Fruit fly (Drosophila melanogaster) whole organism, embryonic: ENCODE results near the gene CG9706.

Source experiments
- B-H1 ChIP-seq: fragments of 200-800 bp; sonication (Bioruptor generic); IDR thresholded peaks from 3 replicates; pipeline ENCODE4 v1.3.6; 2022; ENCODE audit warnings: missing biosample characterization, missing genetic modification characterization
- BtbVII ChIP-seq: fragments of 200-800 bp; sonication (Bioruptor generic); optimal IDR thresholded peaks from 3 replicates; lab custom pipeline; 2017; ENCODE audit warnings: missing biosample characterization, mild to moderate bottlenecking, missing genetic modification characterization
- C15 ChIP-seq: fragments of 200-800 bp; sonication (Bioruptor generic); IDR thresholded peaks from 3 replicates; pipeline ENCODE4 v1.3.6; 2022; ENCODE audit warnings: missing biosample characterization, missing genetic modification characterization
- CG10274 ChIP-seq: fragments of 200-800 bp; sonication (Bioruptor generic); optimal IDR thresholded peaks from 3 replicates; lab custom pipeline; 2017; ENCODE audit warnings: missing biosample characterization, mild to moderate bottlenecking, missing genetic modification characterization
- CG10321 ChIP-seq: fragments of 200-800 bp; sonication (Bioruptor generic); IDR thresholded peaks from 2 replicates; pipeline ENCODE4 v1.3.6; 2022; ENCODE audit warnings: missing biosample characterization, missing genetic modification characterization
- CG11695 ChIP-seq: fragments of 200-800 bp; sonication (Bioruptor generic); IDR thresholded peaks from 3 replicates; pipeline ENCODE4 v1.3.6; 2022; ENCODE audit warnings: missing biosample characterization, missing genetic modification characterization
- CG12219 ChIP-seq: fragments of 200-800 bp; sonication (Bioruptor generic); optimal IDR thresholded peaks from 3 replicates; lab custom pipeline; 2018; ENCODE audit warnings: missing biosample characterization, mild to moderate bottlenecking, missing genetic modification characterization
- CG15479 ChIP-seq: fragments of 200-800 bp; sonication (Bioruptor generic); optimal IDR thresholded peaks from 3 replicates; lab custom pipeline; 2019; ENCODE audit warnings: missing biosample characterization, mild to moderate bottlenecking, missing genetic modification characterization, moderate library complexity
- CG15514 ChIP-seq: fragments of 200-800 bp; sonication (Bioruptor generic); optimal IDR thresholded peaks from 3 replicates; lab custom pipeline; 2017; ENCODE audit warnings: missing biosample characterization, missing genetic modification characterization, mild to moderate bottlenecking, moderate library complexity, missing genetic modification reagents
- CG16779 ChIP-seq: fragments of 200-800 bp; sonication (Bioruptor generic); IDR thresholded peaks from 2 replicates; pipeline ENCODE4 v1.3.6; 2022; ENCODE audit warnings: missing biosample characterization, missing genetic modification characterization
- CG18011 ChIP-seq: fragments of 200-800 bp; sonication (Bioruptor generic); optimal IDR thresholded peaks from 2 replicates; lab custom pipeline; 2017; ENCODE audit warnings: missing biosample characterization, missing genetic modification characterization, mild to moderate bottlenecking, moderate library complexity, missing genotype
- CG18764 ChIP-seq: fragments of 200-800 bp; sonication (Bioruptor generic); optimal IDR thresholded peaks from 3 replicates; lab custom pipeline; 2016; ENCODE audit warnings: missing biosample characterization, missing genetic modification characterization
- CG2120 ChIP-seq: fragments of 200-800 bp; sonication (Bioruptor generic); optimal IDR thresholded peaks from 3 replicates; lab custom pipeline; 2016; ENCODE audit warnings: missing biosample characterization, missing genetic modification characterization
- CG2889 ChIP-seq: fragments of 200-800 bp; sonication (Bioruptor generic); IDR thresholded peaks from 3 replicates; pipeline ENCODE4 v1.3.6; 2022; ENCODE audit warnings: missing biosample characterization, missing genetic modification characterization
- CG4617 ChIP-seq: fragments of 200-800 bp; sonication (Bioruptor generic); optimal IDR thresholded peaks from 3 replicates; lab custom pipeline; 2016; ENCODE audit warnings: missing biosample characterization, missing genetic modification characterization, borderline replicate concordance
- CG7556 ChIP-seq: fragments of 200-800 bp; sonication (Bioruptor generic); optimal IDR thresholded peaks from 2 replicates; lab custom pipeline; 2017; ENCODE audit warnings: missing biosample characterization, mild to moderate bottlenecking, missing genetic modification characterization
- Camta ChIP-seq: fragments of 200-800 bp; sonication (Bioruptor generic); optimal IDR thresholded peaks from 2 replicates; lab custom pipeline; 2016; ENCODE audit warnings: missing biosample characterization, missing genetic modification characterization
- Dad ChIP-seq: fragments of 200-800 bp; sonication (Bioruptor generic); optimal IDR thresholded peaks from 3 replicates; lab custom pipeline; 2016; ENCODE audit warnings: missing biosample characterization, missing genetic modification characterization
- Dll ChIP-seq: fragments of 200-800 bp; sonication (Bioruptor generic); IDR thresholded peaks from 4 replicates; pipeline ENCODE4 v1.3.6; 2022; ENCODE audit warnings: missing biosample characterization, missing genetic modification characterization; ENCODE audit not compliant: partially characterized antibody
- Mad ChIP-seq: fragments of 200-800 bp; sonication (Bioruptor generic); optimal IDR thresholded peaks from 2 replicates; lab custom pipeline; 2016; ENCODE audit warnings: missing biosample characterization, missing genetic modification characterization
- Myb ChIP-seq: fragments of 200-800 bp; sonication (Bioruptor generic); optimal IDR thresholded peaks from 2 replicates; lab custom pipeline; 2016; ENCODE audit warnings: missing biosample characterization, missing genetic modification characterization
- NC2α ChIP-seq: fragments of 200-800 bp; sonication (Bioruptor generic); optimal IDR thresholded peaks from 2 replicates; lab custom pipeline; 2016; ENCODE audit warnings: missing biosample characterization, missing genetic modification characterization
- Oli ChIP-seq: fragments of 200-800 bp; sonication (Bioruptor generic); optimal IDR thresholded peaks from 2 replicates; lab custom pipeline; 2018; ENCODE audit warnings: missing biosample characterization, mild to moderate bottlenecking, missing genetic modification characterization, moderate library complexity
- Pdp1 ChIP-seq, 2 experiments: fragments of 200-800 bp; sonication (Bioruptor generic); optimal IDR thresholded peaks; 3 replicates each; lab custom pipeline; 2016; ENCODE audit warnings: missing biosample characterization in 2 of 2, missing genetic modification characterization in 2 of 2, mild to moderate bottlenecking in 1 of 2, moderate library complexity in 1 of 2
- bigmax ChIP-seq: fragments of 200-800 bp; sonication (Bioruptor generic); optimal IDR thresholded peaks from 2 replicates; lab custom pipeline; 2018; ENCODE audit warnings: missing biosample characterization, mild to moderate bottlenecking, missing genetic modification characterization
- ci ChIP-seq: fragments of 200-800 bp; sonication (Bioruptor generic); IDR thresholded peaks from 3 replicates; pipeline ENCODE4 v1.3.6; 2022; ENCODE audit warnings: missing biosample characterization, missing genetic modification characterization
- dmrt99B ChIP-seq: fragments of 200-800 bp; sonication (Bioruptor generic); optimal IDR thresholded peaks from 2 replicates; lab custom pipeline; 2018; ENCODE audit warnings: missing biosample characterization, mild to moderate bottlenecking, missing genetic modification characterization, moderate library complexity
- fd102C ChIP-seq: fragments of 200-800 bp; sonication (Bioruptor generic); optimal IDR thresholded peaks from 2 replicates; lab custom pipeline; 2018; ENCODE audit warnings: missing biosample characterization, mild to moderate bottlenecking, missing genetic modification characterization, moderate library complexity
- gcm2 ChIP-seq: fragments of 200-800 bp; sonication (Bioruptor generic); optimal IDR thresholded peaks from 2 replicates; lab custom pipeline; 2016; ENCODE audit warnings: missing biosample characterization, missing genetic modification characterization
- hb ChIP-seq: fragments of 200-800 bp; sonication (Bioruptor generic); IDR thresholded peaks from 3 replicates; pipeline ENCODE4 v1.3.6; 2022; ENCODE audit warnings: missing biosample characterization, missing genetic modification characterization; ENCODE audit not compliant: partially characterized antibody
- hkb ChIP-seq, 2 experiments: fragments of 200-800 bp in 1 of 2; fragments of >200 bp in 1 of 2; sonication (Bioruptor generic) in 1 of 2; IDR thresholded peaks in 1 of 2; optimal IDR thresholded peaks in 1 of 2; 2 replicates each; pipeline versions ENCODE4 v1.3.6 to Lab custom; 2017 to 2022; ENCODE audit warnings: missing biosample characterization in 1 of 2, missing genetic modification characterization in 1 of 2
- insv ChIP-seq, 2 experiments: fragments of 200-800 bp; sonication (Bioruptor generic); optimal IDR thresholded peaks; 3 replicates each; lab custom pipeline; 2016 to 2018; ENCODE audit warnings: missing biosample characterization in 2 of 2, missing genetic modification characterization in 2 of 2
- mam ChIP-seq: fragments of 200-800 bp; sonication (Bioruptor generic); optimal IDR thresholded peaks from 3 replicates; lab custom pipeline; 2016; ENCODE audit warnings: missing biosample characterization, missing genetic modification characterization
- nerfin-2 ChIP-seq: fragments of 200-800 bp; sonication (Bioruptor generic); IDR thresholded peaks from 2 replicates; pipeline ENCODE4 v1.3.6; 2022; ENCODE audit warnings: missing biosample characterization, missing genetic modification characterization; ENCODE audit not compliant: partially characterized antibody
- p53 ChIP-seq: fragments of 200-800 bp; sonication (Bioruptor generic); optimal IDR thresholded peaks from 2 replicates; lab custom pipeline; 2016; ENCODE audit warnings: missing biosample characterization, missing genetic modification characterization
- pita ChIP-seq: fragments of 200-800 bp; sonication (Bioruptor generic); optimal IDR thresholded peaks from 2 replicates; lab custom pipeline; 2017; ENCODE audit warnings: missing biosample characterization, mild to moderate bottlenecking, missing genetic modification characterization
- prd ChIP-seq, 3 experiments: fragments of >200 bp in 2 of 3; fragments of 200-800 bp in 1 of 3; sonication (Bioruptor generic) in 1 of 3; optimal IDR thresholded peaks in 2 of 3; IDR thresholded peaks in 1 of 3; 2 replicates in 2 of 3; 3 replicates in 1 of 3; pipeline versions ENCODE4 v1.3.6 to Lab custom; 2017 to 2022; ENCODE audit warnings: missing biosample characterization in 1 of 3, missing genetic modification characterization in 1 of 3
- ssp ChIP-seq: fragments of 200-800 bp; sonication (Bioruptor generic); IDR thresholded peaks from 2 replicates; pipeline ENCODE4 v1.3.6; 2022; ENCODE audit warnings: missing biosample characterization, missing genetic modification characterization
- tio ChIP-seq: fragments of 200-800 bp; sonication (Bioruptor generic); optimal IDR thresholded peaks from 2 replicates; lab custom pipeline; 2017; ENCODE audit warnings: missing biosample characterization, missing genetic modification characterization, inconsistent platforms
- toy ChIP-seq: fragments of 200-800 bp; sonication (Bioruptor generic); IDR thresholded peaks from 2 replicates; pipeline ENCODE4 v1.3.6; 2022; ENCODE audit warnings: missing biosample characterization, missing genetic modification characterization
- trh ChIP-seq: fragments of 200-800 bp; sonication (Bioruptor generic); optimal IDR thresholded peaks from 2 replicates; lab custom pipeline; 2016; ENCODE audit warnings: missing biosample characterization, missing genetic modification characterization
- twi ChIP-seq: fragments of 200-800 bp; optimal IDR thresholded peaks from 2 replicates; lab custom pipeline; 2019; ENCODE audit warnings: missing biosample characterization, mild to moderate bottlenecking, missing genetic modification characterization, moderate library complexity
- zf30C ChIP-seq: fragments of 200-800 bp; sonication (Bioruptor generic); optimal IDR thresholded peaks from 3 replicates; lab custom pipeline; 2018; ENCODE audit warnings: missing biosample characterization, mild to moderate bottlenecking, missing genetic modification characterization

Gene CG9706

DNA sequence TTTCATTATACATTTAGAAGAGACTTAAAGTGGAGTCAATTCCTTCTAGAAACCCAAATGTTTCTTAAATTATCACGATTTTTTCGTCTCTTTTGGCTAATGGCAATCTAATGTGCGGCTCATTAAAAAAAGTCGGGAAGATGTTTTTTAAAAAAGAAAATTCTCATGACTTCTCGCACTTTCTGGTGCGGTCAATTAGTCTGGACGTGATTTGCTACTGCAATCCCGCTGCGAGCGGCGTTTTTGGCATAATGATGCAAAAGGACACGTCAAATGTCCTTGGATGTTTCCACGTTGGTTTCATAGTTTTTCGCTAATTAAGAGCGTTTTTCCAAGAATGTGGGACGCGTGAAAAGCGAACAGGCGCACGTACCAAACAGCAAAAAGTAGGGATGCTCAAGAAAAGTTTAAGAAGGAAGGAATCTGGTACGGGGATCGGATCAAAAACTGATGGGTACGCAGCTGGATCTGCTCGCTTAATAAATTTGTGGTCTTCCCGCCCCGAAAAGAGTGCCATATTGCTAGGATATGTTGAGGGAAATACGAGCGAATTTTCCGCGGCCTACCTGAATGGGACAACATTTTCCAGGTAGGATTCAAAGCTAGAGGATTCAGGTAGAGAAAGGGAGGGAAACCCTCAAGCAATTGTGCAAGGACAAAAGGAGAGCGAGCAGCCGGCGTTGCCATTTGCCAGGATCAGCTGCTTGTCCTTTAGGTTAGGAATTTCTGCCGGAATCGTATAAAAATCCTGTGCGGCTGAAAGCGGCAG is 9.9 kb upstream of the CG9706 start (continued):
- TF ChIP-seq NC2α = no peak
- no peak for TF ChIP-seq hkb (optimal IDR thresholded peaks at IDR 0.05; lab: Kevin White, UChicago)
- TF ChIP-seq hkb (GFP tag; IDR thresholded peaks at IDR 0.05; lab: Robert Waterston, UW) = no peak
- TF ChIP-seq CG18764 (GFP tag; lab: Kevin White, UChicago) = no peak
- no peak for TF ChIP-seq zf30C (GFP tag; lab: Kevin White, UChicago)
- no peak for TF ChIP-seq CG7556 (GFP tag; lab: Kevin White, UChicago)
- peak; percentile 74 for TF ChIP-seq twi (tag; lab: Kevin White, UChicago)
- no peak for TF ChIP-seq dmrt99B (tag; lab: Kevin White, UChicago)
- TF ChIP-seq tio (GFP tag; lab: Kevin White, UChicago) = no peak
- no peak for TF ChIP-seq nerfin-2 (GFP tag; lab: Robert Waterston, UW)
- no peak for TF ChIP-seq Dll (GFP tag; lab: Robert Waterston, UW)
- no peak for TF ChIP-seq CG11695 (GFP tag; lab: Robert Waterston, UW)
- TF ChIP-seq mam (GFP tag; lab: Kevin White, UChicago) = no peak
- no peak for TF ChIP-seq CG2889 (GFP tag; lab: Robert Waterston, UW)
- no peak for TF ChIP-seq CG18011
- no peak for TF ChIP-seq CG12219 (GFP tag; lab: Kevin White, UChicago)
- no peak for TF ChIP-seq CG2120
- TF ChIP-seq bigmax (GFP tag; lab: Kevin White, UChicago) = peak; percentile 45
- no peak for TF ChIP-seq Mad
- TF ChIP-seq Myb = no peak
- no peak for TF ChIP-seq pita
- TF ChIP-seq fd102C = no peak
- TF ChIP-seq CG4617 = no peak
- no peak for TF ChIP-seq B-H1
- peak; percentile 72 for TF ChIP-seq CG15479 (GFP tag; lab: Kevin White, UChicago)
- TF ChIP-seq hb (GFP tag; lab: Robert Waterston, UW) = no peak
- no peak for TF ChIP-seq ci (GFP tag; lab: Robert Waterston, UW)
- TF ChIP-seq trh (GFP tag; lab: Kevin White, UChicago) = no peak
- TF ChIP-seq p53 (GFP tag; lab: Kevin White, UChicago) = no peak
- TF ChIP-seq Camta (GFP tag; lab: Kevin White, UChicago) = no peak
- TF ChIP-seq C15 = 0 out of 3 replicates have a peak, but pooled peaks have one; percentile 17
- no peak for TF ChIP-seq ssp
- TF ChIP-seq Pdp1 (GFP tag; optimal IDR thresholded peaks at IDR 0.05; lab: Kevin White, UChicago) = no peak
- no peak for TF ChIP-seq gcm2 (GFP tag; lab: Kevin White, UChicago)
- TF ChIP-seq insv (GFP tag; optimal IDR thresholded peaks at IDR 0.05; lab: Kevin White, UChicago) = peak in 1 of 2 experiments; percentile 27
- TF ChIP-seq CG10321 (GFP tag; lab: Robert Waterston, UW) = no peak
- TF ChIP-seq CG16779 (GFP tag; lab: Robert Waterston, UW) = no peak
- TF ChIP-seq toy = no peak
- no peak for TF ChIP-seq Oli (tag; lab: Kevin White, UChicago)
- no peak for TF ChIP-seq CG10274 (GFP tag; lab: Kevin White, UChicago)
- TF ChIP-seq BtbVII (GFP tag; lab: Kevin White, UChicago) = no peak
- TF ChIP-seq prd (optimal IDR thresholded peaks at IDR 0.05; lab: Kevin White, UChicago) = no peak
- TF ChIP-seq prd (GFP tag; IDR thresholded peaks at IDR 0.05; lab: Robert Waterston, UW) = no peak
- no peak for TF ChIP-seq Dad
- no peak for TF ChIP-seq CG15514 (GFP tag; lab: Kevin White, UChicago)
- TF ChIP-seq, all 482 proteins: peak for 10
